Worm (Caenorhabditis elegans) whole organism, late embryonic: ENCODE data around the gene mrpl-55.
A peak's percentile ranks its signal among the peaks of the same experiment; 100 is the strongest.

Source experiments
- C08G9.2 ChIP-seq: sonication (generic microtip); optimal IDR thresholded peaks from 2 replicates; lab custom pipeline; 2016; ENCODE audit warnings: mild to moderate bottlenecking, missing genetic modification characterization, moderate library complexity, missing compliant biosample characterization
- ceh-48 ChIP-seq: sonication (generic microtip); optimal IDR thresholded peaks from 2 replicates; lab custom pipeline; 2016; ENCODE audit warnings: missing genetic modification characterization, inconsistent platforms, missing compliant biosample characterization
- ceh-9 ChIP-seq: sonication (generic microtip); optimal IDR thresholded peaks from 2 replicates; lab custom pipeline; 2016; ENCODE audit warnings: mild to moderate bottlenecking, missing genetic modification characterization, inconsistent platforms, missing compliant biosample characterization
- dve-1 ChIP-seq: sonication (generic microtip); optimal IDR thresholded peaks from 2 replicates; lab custom pipeline; 2017; ENCODE audit warnings: antibody characterized with exemption, mild to moderate bottlenecking, missing genetic modification characterization, missing compliant biosample characterization
- fkh-6 ChIP-seq: sonication (generic microtip); optimal IDR thresholded peaks from 2 replicates; lab custom pipeline; 2016; ENCODE audit warnings: missing genetic modification characterization, missing compliant biosample characterization
- lin-11 ChIP-seq: fragments of 200-800 bp; sonication (Bioruptor generic); optimal IDR thresholded peaks from 2 replicates; lab custom pipeline; 2018; ENCODE audit warnings: mild to moderate bottlenecking, missing genetic modification characterization, missing compliant biosample characterization
- madf-2 ChIP-seq: sonication (generic microtip); optimal IDR thresholded peaks from 2 replicates; lab custom pipeline; 2017; ENCODE audit warnings: missing genetic modification characterization, missing compliant biosample characterization
- nfya-1 ChIP-seq: sonication (generic microtip); optimal IDR thresholded peaks from 2 replicates; lab custom pipeline; 2017; ENCODE audit warnings: missing genetic modification characterization, mild to moderate bottlenecking, missing compliant biosample characterization, antibody characterized with exemption, moderate library complexity
- pat-9 ChIP-seq: fragments of 200-800 bp; sonication (Bioruptor generic); optimal IDR thresholded peaks from 2 replicates; lab custom pipeline; 2018; ENCODE audit warnings: mild to moderate bottlenecking, missing genetic modification characterization, moderate library complexity, missing compliant biosample characterization
- unc-3 ChIP-seq, 2 experiments: fragments of 200-800 bp in 1 of 2; sonication (Bioruptor generic) in 1 of 2; sonication (generic microtip) in 1 of 2; conservative IDR thresholded peaks in 1 of 2; optimal IDR thresholded peaks in 1 of 2; 2 replicates each; pipeline versions ENCODE4 v1.3.6 to Lab custom; 2016 to 2022; ENCODE audit warnings: missing compliant biosample characterization in 2 of 2, missing genetic modification characterization in 2 of 2, missing genetic modification reagents in 1 of 2

ce11 chrIV:443622-444021 lies at the start of gene mrpl-55:
- TF ChIP-seq ceh-9 (tag; lab: Kevin White, UChicago) = no peak
- no peak for TF ChIP-seq fkh-6 (tag; lab: Kevin White, UChicago)
- no peak for TF ChIP-seq lin-11
- TF ChIP-seq dve-1 (tag; lab: Kevin White, UChicago) = peak; percentile 58
- no peak for TF ChIP-seq pat-9 (tag; lab: Kevin White, UChicago)
- peak; percentile 75 for TF ChIP-seq ceh-48 (tag; lab: Kevin White, UChicago)
- no peak for TF ChIP-seq unc-3 (GFP tag; conservative IDR thresholded peaks at IDR 0.05; lab: Robert Waterston, UW)
- TF ChIP-seq unc-3 (tag; optimal IDR thresholded peaks at IDR 0.05; lab: Kevin White, UChicago) = no peak
- TF ChIP-seq madf-2 (tag; lab: Kevin White, UChicago) = no peak
- peak; percentile 49 for TF ChIP-seq nfya-1 (tag; lab: Kevin White, UChicago)
- no peak for TF ChIP-seq C08G9.2 (tag; lab: Kevin White, UChicago)
